Fruit fly (Drosophila melanogaster) whole organism, adult: ENCODE results near the gene Fim.

Source experiments
- CG1620 ChIP-seq: fragments of 200-800 bp; sonication (Bioruptor generic); optimal IDR thresholded peaks from 2 replicates; lab custom pipeline; 2016; ENCODE audit warnings: missing biosample characterization, missing genetic modification characterization
- CG7045 ChIP-seq: fragments of 200-800 bp; sonication (Bioruptor generic); optimal IDR thresholded peaks from 2 replicates; lab custom pipeline; 2017; ENCODE audit warnings: missing biosample characterization, mild to moderate bottlenecking, missing genetic modification characterization
- tj ChIP-seq: fragments of 200-800 bp; sonication (Bioruptor generic); optimal IDR thresholded peaks from 3 replicates; lab custom pipeline; 2017; ENCODE audit warnings: missing biosample characterization, mild to moderate bottlenecking, missing genetic modification characterization, moderate library complexity

- TF ChIP-seq tj (no peak), CG1620 (GFP tag; lab: Kevin White, UChicago) (no peak), CG7045 (GFP tag; lab: Kevin White, UChicago) (no peak)
Measured at dm6 chrX:17236468-17236867, 65.3 kb downstream of the Fim start.
